Fruit fly (Drosophila melanogaster): Measurements from ENCODE around the gene CG14322.

Gene CG14322

DNA sequence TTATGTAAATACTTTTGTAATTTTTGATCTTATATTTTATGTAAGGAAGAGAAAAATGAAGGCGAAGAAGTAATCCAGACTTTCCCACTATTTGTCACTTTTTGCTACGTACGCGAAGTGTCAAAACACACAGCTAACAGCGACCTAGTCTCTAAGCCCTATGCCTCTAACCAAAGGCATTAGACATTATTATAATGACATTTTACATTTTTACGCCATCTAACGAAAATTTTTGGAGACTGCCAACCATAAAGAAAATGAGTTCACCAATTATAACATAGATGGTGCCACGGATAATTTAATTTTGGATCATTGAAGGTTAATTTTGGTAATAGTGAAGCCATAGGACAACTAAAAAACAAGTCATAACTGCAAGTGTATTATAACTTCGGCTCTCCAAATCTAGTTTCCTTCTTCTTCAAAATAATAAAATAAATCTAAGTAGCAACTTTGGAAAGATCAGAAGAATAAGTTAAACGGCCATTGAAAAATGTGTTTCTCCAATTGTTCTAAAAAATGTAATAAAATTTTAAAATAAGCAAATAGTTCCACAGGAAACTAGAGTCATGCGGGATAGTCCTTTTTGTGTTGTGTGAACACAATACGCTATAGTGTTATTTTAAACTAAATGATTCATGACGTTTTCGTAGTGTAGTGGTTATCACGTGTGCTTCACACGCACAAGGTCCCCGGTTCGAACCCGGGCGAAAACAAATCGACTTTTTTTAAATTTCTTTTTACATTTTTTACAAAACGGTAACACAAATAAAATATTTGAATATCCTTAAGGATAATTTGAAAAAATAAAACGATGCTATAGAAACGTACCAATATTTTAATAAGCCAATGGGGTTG lies 30.1 kb upstream of the CG14322 start (continued):
- TF ChIP-seq CG11247 (GFP tag; IDR thresholded peaks at IDR 0.05) (no peak), Doc3 (GFP tag; IDR thresholded peaks at IDR 0.05; ENCODE audit: partially characterized antibody) (0 out of 3 replicates have a peak, but pooled peaks have one; percentile 21), Taf1 (GFP tag; IDR thresholded peaks at IDR 0.05) (no peak), fru (optimal IDR thresholded peaks at IDR 0.05) (no peak), CG1024 (GFP tag; IDR thresholded peaks at IDR 0.05) (no peak), ewg (GFP tag; optimal IDR thresholded peaks at IDR 0.05) (no peak), nerfin-2 (GFP tag; IDR thresholded peaks at IDR 0.05; ENCODE audit: partially characterized antibody) (no peak; the same call in 1 of the 2 replicates), Meics (GFP tag; optimal IDR thresholded peaks at IDR 0.05) (no peak), CG3281 (GFP tag; optimal IDR thresholded peaks at IDR 0.05) (peak; percentile 36), Gsc (GFP tag; IDR thresholded peaks at IDR 0.05) (no peak), Dp (GFP tag; optimal IDR thresholded peaks at IDR 0.05) (no peak), CG7357 (GFP tag; IDR thresholded peaks at IDR 0.05) (no peak), CG14965 (GFP tag; optimal IDR thresholded peaks at IDR 0.05; ENCODE audit: borderline replicate concordance) (no peak), Hr51 (GFP tag; optimal IDR thresholded peaks at IDR 0.05) (no peak), br (optimal IDR thresholded peaks at IDR 0.05) (no peak), slbo (GFP tag; IDR thresholded peaks at IDR 0.05) (peak; percentile 70), emc (GFP tag; optimal IDR thresholded peaks at IDR 0.05) (no peak), YL-1 (GFP tag; optimal IDR thresholded peaks at IDR 0.05) (no peak), jigr1 (GFP tag; IDR thresholded peaks at IDR 0.05) (no peak), Nf-YB (GFP tag; optimal IDR thresholded peaks at IDR 0.05) (no peak), CG6254 (GFP tag; optimal IDR thresholded peaks at IDR 0.05) (peak; percentile 30), chn (GFP tag; optimal IDR thresholded peaks at IDR 0.05) (no peak), Hmr (GFP tag; optimal IDR thresholded peaks at IDR 0.05) (peak; percentile 36), Aef1 (GFP tag; IDR thresholded peaks at IDR 0.05) (no peak), CG17829 (tag; optimal IDR thresholded peaks at IDR 0.05) (peak; percentile 28), CG4404 (GFP tag; IDR thresholded peaks at IDR 0.05) (no peak), Six4 (GFP tag; optimal IDR thresholded peaks at IDR 0.05) (no peak), Atf3 (GFP tag; optimal IDR thresholded peaks at IDR 0.05) (no peak), CG9437 (GFP tag; optimal IDR thresholded peaks at IDR 0.05) (no peak), CG15073 (GFP tag; optimal IDR thresholded peaks at IDR 0.05) (no peak), MTF-1 (GFP tag; optimal IDR thresholded peaks at IDR 0.05; ENCODE audit: borderline replicate concordance) (no peak), oc (tag; optimal IDR thresholded peaks at IDR 0.05) (no peak), exex (tag; optimal IDR thresholded peaks at IDR 0.05) (peak; percentile 46), gcm2 (GFP tag; optimal IDR thresholded peaks at IDR 0.05) (no peak), croc (GFP tag; conservative IDR thresholded peaks at IDR 0.05) (no peak), Hr3 (GFP tag; optimal IDR thresholded peaks at IDR 0.05) (peak; percentile 14), insv (GFP tag; optimal IDR thresholded peaks at IDR 0.05) (peak in 1 of 2 experiments; percentile 14), Tbp (GFP tag; optimal IDR thresholded peaks at IDR 0.05) (no peak), zen (tag; optimal IDR thresholded peaks at IDR 0.05) (peak; percentile 43), B-H2 (GFP tag; optimal IDR thresholded peaks at IDR 0.05) (no peak), CG5245 (GFP tag; optimal IDR thresholded peaks at IDR 0.05) (no peak), CG16815 (GFP tag; optimal IDR thresholded peaks at IDR 0.05) (no peak), al (GFP tag; IDR thresholded peaks at IDR 0.05) (no peak), H15 (GFP tag; IDR thresholded peaks at IDR 0.05) (no peak), Poxn (GFP tag; IDR thresholded peaks at IDR 0.05) (no peak), ATbp (GFP tag; optimal IDR thresholded peaks at IDR 0.05) (peak; percentile 9), CG9817 (tag; optimal IDR thresholded peaks at IDR 0.05) (no peak), otp (GFP tag; IDR thresholded peaks at IDR 0.05) (no peak), CG3838 (GFP tag; optimal IDR thresholded peaks at IDR 0.05) (no peak), Eip74EF (GFP tag; optimal IDR thresholded peaks at IDR 0.05) (no peak)
